Worm (Caenorhabditis elegans): Measurements from ENCODE around the gene C33A12.4.

Gene C33A12.4

DNA sequence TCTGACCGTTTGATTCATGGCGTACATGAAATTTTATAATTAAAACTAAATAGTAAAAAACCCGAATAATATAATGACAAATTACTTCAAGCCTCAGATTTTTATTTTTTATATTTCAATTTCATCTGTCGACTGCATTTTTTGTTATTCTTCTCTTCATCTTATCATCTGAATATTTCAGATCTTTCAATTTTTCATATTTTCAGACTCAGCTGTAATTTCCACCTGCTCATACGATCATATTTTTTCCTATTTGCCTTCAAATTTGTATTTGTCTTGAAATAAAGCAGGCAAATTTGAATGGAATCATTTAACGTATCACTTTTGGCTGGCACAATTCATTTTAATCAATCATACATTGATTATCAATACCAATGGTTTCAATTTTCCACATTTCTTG, 12.3 kb downstream of the C33A12.4 start, which contains the start of gene sru-4:
Gene sru-4, plus strand, starts transcription at position 301 of the 400 bp plus-strand sequence.
- TF ChIP-seq efl-3 (GFP tag; optimal IDR thresholded peaks at IDR 0.05) (no peak), aha-1 (tag; optimal IDR thresholded peaks at IDR 0.05) (no peak), blmp-1 (tag; optimal IDR thresholded peaks at IDR 0.05) (no peak), nhr-76 (tag; optimal IDR thresholded peaks at IDR 0.05) (no peak), efl-1 (optimal IDR thresholded peaks at IDR 0.05) (no peak), efl-1 (GFP tag; optimal IDR thresholded peaks at IDR 0.05 in 1 of 2) (no peak), ceh-8 (GFP tag; optimal IDR thresholded peaks at IDR 0.05) (no peak), unc-30 (tag; optimal IDR thresholded peaks at IDR 0.05) (no peak), fkh-4 (tag; optimal IDR thresholded peaks at IDR 0.05; ENCODE audit: borderline replicate concordance) (no peak), fkh-8 (tag; optimal IDR thresholded peaks at IDR 0.05) (no peak), swsn-7 (tag; optimal IDR thresholded peaks at IDR 0.05) (no peak), lir-3 (tag; optimal IDR thresholded peaks at IDR 0.05; ENCODE audit: poor library complexity) (no peak), nhr-28 (tag; optimal IDR thresholded peaks at IDR 0.05) (no peak), grh-1 (GFP tag; IDR thresholded peaks at IDR 0.05) (no peak), vab-15 (tag; optimal IDR thresholded peaks at IDR 0.05) (no peak), alr-1 (tag; optimal IDR thresholded peaks at IDR 0.05; ENCODE audit: borderline replicate concordance) (no peak), sox-4 (tag; optimal IDR thresholded peaks at IDR 0.05) (no peak)

ce11 chrIV:9496306-9496705, 14.1 kb downstream of the C33A12.4 start, which contains the start of gene sru-3:
sru-3 (plus strand) TSS chrIV:9496606.
- TF ChIP-seq pax-3 (tag; optimal IDR thresholded peaks at IDR 0.05) (no peak), blmp-1 (tag; optimal IDR thresholded peaks at IDR 0.05) (no peak), nhr-85 (tag) (peak; percentile 25)

ce11 chrIV:9490320-9490719, 20.0 kb downstream of the C33A12.4 start, which contains the start of gene sru-6:
sru-6 (plus strand) TSS chrIV:9490620.
- TF ChIP-seq swsn-7 (tag; optimal IDR thresholded peaks at IDR 0.05) (no peak), C16A3.4 (tag; optimal IDR thresholded peaks at IDR 0.05) (no peak), mep-1 (tag; optimal IDR thresholded peaks at IDR 0.05) (no peak), nhr-20 (tag; optimal IDR thresholded peaks at IDR 0.05) (no peak), snu-23 (GFP tag; optimal IDR thresholded peaks at IDR 0.05) (no peak), nhr-85 (tag) (no peak), unc-30 (tag; optimal IDR thresholded peaks at IDR 0.05) (no peak), nhr-77 (tag; optimal IDR thresholded peaks at IDR 0.05) (no peak), jun-1 (tag; optimal IDR thresholded peaks at IDR 0.05) (no peak), ceh-82 (tag; optimal IDR thresholded peaks at IDR 0.05) (no peak), nhr-12 (tag; optimal IDR thresholded peaks at IDR 0.05) (no peak), sup-37 (GFP tag; optimal IDR thresholded peaks at IDR 0.05) (no peak), unc-62 (GFP tag; optimal IDR thresholded peaks at IDR 0.05) (no peak), C04F5.9 (tag; optimal IDR thresholded peaks at IDR 0.05) (no peak), lin-35 (GFP tag; optimal IDR thresholded peaks at IDR 0.05) (no peak), lin-15B (tag; optimal IDR thresholded peaks at IDR 0.05) (no peak), snpc-4 (tag; optimal IDR thresholded peaks at IDR 0.05) (no peak)

ce11 chrIV:9488315-9488714, 22.1 kb downstream of the C33A12.4 start, which contains the start of gene sru-1:
sru-1 (plus strand) TSS chrIV:9488615.
- TF ChIP-seq ztf-11 (tag; optimal IDR thresholded peaks at IDR 0.05) (no peak), isw-1 (GFP tag; IDR thresholded peaks at IDR 0.05) (no peak), efl-1 (optimal IDR thresholded peaks at IDR 0.05) (no peak), efl-1 (GFP tag; optimal IDR thresholded peaks at IDR 0.05 in 1 of 2) (no peak), hlh-4 (tag; optimal IDR thresholded peaks at IDR 0.05) (no peak), ceh-8 (GFP tag; optimal IDR thresholded peaks at IDR 0.05) (no peak), egl-27 (tag; optimal IDR thresholded peaks at IDR 0.05) (no peak), nhr-71 (tag; optimal IDR thresholded peaks at IDR 0.05) (no peak), efl-3 (GFP tag; optimal IDR thresholded peaks at IDR 0.05) (no peak), nhr-90 (tag; optimal IDR thresholded peaks at IDR 0.05; ENCODE audit: poor library complexity) (no peak), nhr-85 (tag) (no peak), sup-37 (GFP tag; optimal IDR thresholded peaks at IDR 0.05) (no peak), elt-2 (tag; optimal IDR thresholded peaks at IDR 0.05) (no peak), xbp-1 (tag; optimal IDR thresholded peaks at IDR 0.05) (no peak), aly-2 (tag; optimal IDR thresholded peaks at IDR 0.05) (no peak), fkh-8 (tag; optimal IDR thresholded peaks at IDR 0.05) (no peak), swsn-7 (tag; optimal IDR thresholded peaks at IDR 0.05) (no peak), mdl-1 (tag; optimal IDR thresholded peaks at IDR 0.05) (no peak), dsc-1 (tag; optimal IDR thresholded peaks at IDR 0.05) (no peak), lir-3 (tag; optimal IDR thresholded peaks at IDR 0.05; ENCODE audit: poor library complexity) (no peak), vab-15 (tag; optimal IDR thresholded peaks at IDR 0.05) (no peak)
